Worm (Caenorhabditis elegans) whole organism, L4 larva: ENCODE data around the gene mrps-18C.

Experiments used
- F37D6.2 ChIP-seq: sonication (generic microtip); optimal IDR thresholded peaks from 2 replicates; lab custom pipeline; 2016; ENCODE audit warnings: mild to moderate bottlenecking, missing genetic modification characterization, missing compliant biosample characterization
- Y105C5A.15 ChIP-seq: fragments of 200-800 bp; sonication (Bioruptor generic); IDR thresholded peaks from 2 replicates; pipeline ENCODE4 v1.3.6; 2022; ENCODE audit warnings: missing genetic modification characterization, missing compliant biosample characterization
- aha-1 ChIP-seq: fragments of 150-350 bp; peaks from one replicate; lab custom pipeline; 2014; ENCODE audit warnings: missing biosample characterization, missing genetic modification characterization
- ama-1 ChIP-seq: fragments of 150-350 bp; optimal IDR thresholded peaks from 2 replicates; lab custom pipeline; 2014; ENCODE audit warnings: inconsistent platforms, mixed read lengths
- ceh-32 ChIP-seq: sonication (generic microtip); optimal IDR thresholded peaks from 2 replicates; lab custom pipeline; 2016; ENCODE audit warnings: mild to moderate bottlenecking, missing genetic modification characterization, missing compliant biosample characterization; ENCODE audit not compliant: poor library complexity
- daf-16 ChIP-seq, 3 experiments: sonication (generic microtip); optimal IDR thresholded peaks; 2 replicates each; lab custom pipeline; 2016 to 2017; ENCODE audit warnings: missing genetic modification characterization in 3 of 3, missing genetic modification reagents in 3 of 3, mild to moderate bottlenecking in 2 of 3, missing compliant biosample characterization in 2 of 3, missing biosample characterization in 1 of 3, moderate library complexity in 1 of 3
- lin-13 ChIP-seq: fragments of 150-350 bp; optimal IDR thresholded peaks from 2 replicates; lab custom pipeline; 2014; ENCODE audit warnings: missing biosample characterization, missing genetic modification reagents, missing genetic modification characterization
- lin-15B ChIP-seq: fragments of 150-350 bp; sonication (generic microtip); optimal IDR thresholded peaks from 3 replicates; lab custom pipeline; 2014; ENCODE audit warnings: missing biosample characterization, missing genetic modification characterization
- lsy-2 ChIP-seq, 2 experiments: fragments of 150-350 bp in 1 of 2; sonication (generic microtip) in 1 of 2; optimal IDR thresholded peaks; 2 replicates each; lab custom pipeline; 2014 to 2017; ENCODE audit warnings: missing biosample characterization in 2 of 2, missing genetic modification characterization in 2 of 2
- nhr-237 ChIP-seq: sonication (generic microtip); optimal IDR thresholded peaks from 2 replicates; lab custom pipeline; 2017; ENCODE audit warnings: missing biosample characterization, missing genetic modification characterization
- pqm-1 ChIP-seq: sonication (generic microtip); optimal IDR thresholded peaks from 2 replicates; lab custom pipeline; 2017; ENCODE audit warnings: missing biosample characterization, missing genetic modification characterization
- unc-62 ChIP-seq, 3 experiments: fragments of 150-350 bp in 1 of 3; sonication (generic microtip); optimal IDR thresholded peaks in 2 of 3; peaks in 1 of 3; 1 replicate in 1 of 3; 2 replicates in 2 of 3; lab custom pipeline; 2014 to 2017; ENCODE audit warnings: missing biosample characterization in 3 of 3, missing genetic modification characterization in 3 of 3, missing genetic modification reagents in 3 of 3, missing genotype in 1 of 3

ce11 chrIII:4951210-4951609, 15.8 kb downstream of the mrps-18C start:
- TF ChIP-seq F37D6.2 (tag; lab: Kevin White, UChicago): no peak
- TF ChIP-seq lin-15B (tag; lab: Kevin White, UChicago): no peak
- no peak for TF ChIP-seq ama-1
- TF ChIP-seq lsy-2 (tag; optimal IDR thresholded peaks at IDR 0.05; lab: Kevin White, UChicago): no peak
- no peak for TF ChIP-seq pqm-1
- TF ChIP-seq Y105C5A.15 (GFP tag; lab: Robert Waterston, UW): no peak
- TF ChIP-seq ceh-32 (tag; lab: Kevin White, UChicago): no peak
- TF ChIP-seq nhr-237 (tag; lab: Kevin White, UChicago): no peak
- no peak for TF ChIP-seq unc-62 (GFP tag; optimal IDR thresholded peaks at IDR 0.05 in 1 of 2; lab: Kevin White, UChicago)
- TF ChIP-seq unc-62 (tag; optimal IDR thresholded peaks at IDR 0.05; lab: Kevin White, UChicago): no peak
- no peak for TF ChIP-seq lin-13 (GFP tag; lab: Kevin White, UChicago)
- TF ChIP-seq aha-1: peak; percentile 66
- peak in 1 of 2 experiments; percentile 67 for TF ChIP-seq daf-16 (GFP tag; optimal IDR thresholded peaks at IDR 0.05; lab: Kevin White, UChicago)
- peak; percentile 12 for TF ChIP-seq daf-16 (tag; optimal IDR thresholded peaks at IDR 0.05; lab: Kevin White, UChicago)
